Fruit fly (Drosophila melanogaster) whole organism, embryonic: ENCODE results near the gene CG8149.

Experiments used
- Antp ChIP-seq: fragments of 200-800 bp; sonication (Bioruptor generic); optimal IDR thresholded peaks from 3 replicates; lab custom pipeline; 2016; ENCODE audit warnings: missing biosample characterization, missing genetic modification characterization
- BtbVII ChIP-seq: fragments of 200-800 bp; sonication (Bioruptor generic); optimal IDR thresholded peaks from 3 replicates; lab custom pipeline; 2017; ENCODE audit warnings: missing biosample characterization, mild to moderate bottlenecking, missing genetic modification characterization
- CG10147 ChIP-seq: fragments of 200-800 bp; sonication (Bioruptor generic); optimal IDR thresholded peaks from 2 replicates; lab custom pipeline; 2019; ENCODE audit warnings: missing biosample characterization, mild to moderate bottlenecking, missing genetic modification characterization, moderate library complexity
- CG10565 ChIP-seq: fragments of 200-800 bp; sonication (Bioruptor generic); optimal IDR thresholded peaks from 3 replicates; lab custom pipeline; 2016; ENCODE audit warnings: missing biosample characterization, mild to moderate bottlenecking, missing genetic modification characterization
- CG10654 ChIP-seq: fragments of 200-800 bp; sonication (Bioruptor generic); optimal IDR thresholded peaks from 2 replicates; lab custom pipeline; 2016; ENCODE audit warnings: missing biosample characterization, missing genetic modification characterization
- CG14965 ChIP-seq: fragments of 200-800 bp; sonication (Bioruptor generic); optimal IDR thresholded peaks from 2 replicates; lab custom pipeline; 2016; ENCODE audit warnings: missing biosample characterization, missing genetic modification characterization, borderline replicate concordance
- CG15601 ChIP-seq: fragments of 200-800 bp; sonication (Bioruptor generic); optimal IDR thresholded peaks from 3 replicates; lab custom pipeline; 2019; ENCODE audit warnings: missing biosample characterization, mild to moderate bottlenecking, missing genetic modification characterization, moderate library complexity
- CG1832 ChIP-seq: fragments of 200-800 bp; sonication (Bioruptor generic); optimal IDR thresholded peaks from 2 replicates; lab custom pipeline; 2017; ENCODE audit warnings: missing biosample characterization, mild to moderate bottlenecking, missing genetic modification characterization, inconsistent platforms
- CG18764 ChIP-seq: fragments of 200-800 bp; sonication (Bioruptor generic); optimal IDR thresholded peaks from 3 replicates; lab custom pipeline; 2016; ENCODE audit warnings: missing biosample characterization, missing genetic modification characterization
- CG2889 ChIP-seq: fragments of 200-800 bp; sonication (Bioruptor generic); IDR thresholded peaks from 3 replicates; pipeline ENCODE4 v1.3.6; 2022; ENCODE audit warnings: missing biosample characterization, missing genetic modification characterization
- CG3065 ChIP-seq: fragments of 200-800 bp; sonication (Bioruptor generic); optimal IDR thresholded peaks from 2 replicates; lab custom pipeline; 2016; ENCODE audit warnings: missing biosample characterization, missing genetic modification characterization
- CG31388 ChIP-seq: fragments of 200-800 bp; sonication (Bioruptor generic); optimal IDR thresholded peaks from 2 replicates; lab custom pipeline; 2016; ENCODE audit warnings: missing biosample characterization, missing genetic modification characterization
- CG3407 ChIP-seq: fragments of 200-800 bp; sonication (Bioruptor generic); optimal IDR thresholded peaks from 2 replicates; lab custom pipeline; 2018; ENCODE audit warnings: missing biosample characterization, mild to moderate bottlenecking, missing genetic modification characterization
- CG42726 ChIP-seq: fragments of 200-800 bp; sonication (Bioruptor generic); IDR thresholded peaks from 2 replicates; pipeline ENCODE4 v1.3.6; 2022; ENCODE audit warnings: missing biosample characterization, missing genetic modification characterization; ENCODE audit not compliant: partially characterized antibody
- CG4282 ChIP-seq: fragments of 200-800 bp; sonication (Bioruptor generic); optimal IDR thresholded peaks from 2 replicates; lab custom pipeline; 2016; ENCODE audit warnings: missing biosample characterization, missing genetic modification characterization
- CG4424 ChIP-seq: fragments of 200-800 bp; sonication (Bioruptor generic); optimal IDR thresholded peaks from 3 replicates; lab custom pipeline; 2016; ENCODE audit warnings: missing biosample characterization, missing genetic modification characterization
- CG4730 ChIP-seq: fragments of 200-800 bp; sonication (Bioruptor generic); IDR thresholded peaks from 2 replicates; pipeline ENCODE4 v1.3.6; 2022; ENCODE audit warnings: missing biosample characterization, missing genetic modification characterization
- CG5245 ChIP-seq: fragments of 200-800 bp; sonication (Bioruptor generic); optimal IDR thresholded peaks from 3 replicates; lab custom pipeline; 2016; ENCODE audit warnings: missing biosample characterization, missing genetic modification characterization
- CG5953 ChIP-seq: fragments of 200-800 bp; sonication (Bioruptor generic); IDR thresholded peaks from 2 replicates; pipeline ENCODE4 v1.3.6; 2022; ENCODE audit warnings: missing biosample characterization, missing genetic modification characterization
- CG6689 ChIP-seq: fragments of 200-800 bp; sonication (Bioruptor generic); IDR thresholded peaks from 2 replicates; pipeline ENCODE4 v1.3.6; 2022; ENCODE audit warnings: missing biosample characterization, missing genetic modification characterization
- CG7556 ChIP-seq: fragments of 200-800 bp; sonication (Bioruptor generic); optimal IDR thresholded peaks from 2 replicates; lab custom pipeline; 2017; ENCODE audit warnings: missing biosample characterization, mild to moderate bottlenecking, missing genetic modification characterization
- CG7987 ChIP-seq: fragments of 200-800 bp; sonication (Bioruptor generic); optimal IDR thresholded peaks from 2 replicates; lab custom pipeline; 2018; ENCODE audit warnings: missing biosample characterization, mild to moderate bottlenecking, missing genetic modification characterization, moderate library complexity
- CG8290 ChIP-seq, 3 experiments: fragments of 200-800 bp; sonication (Bioruptor generic); optimal IDR thresholded peaks; 2 replicates each; lab custom pipeline; 2016 to 2019; ENCODE audit warnings: missing biosample characterization in 3 of 3, missing genetic modification characterization in 3 of 3, mild to moderate bottlenecking in 2 of 3, moderate library complexity in 1 of 3
- CG9797 ChIP-seq: fragments of 200-800 bp; sonication (Bioruptor generic); optimal IDR thresholded peaks from 3 replicates; lab custom pipeline; 2018; ENCODE audit warnings: missing biosample characterization, mild to moderate bottlenecking, missing genetic modification characterization
- Hey ChIP-seq: fragments of 200-800 bp; sonication (Bioruptor generic); optimal IDR thresholded peaks from 3 replicates; lab custom pipeline; 2018; ENCODE audit warnings: missing biosample characterization, mild to moderate bottlenecking, missing genetic modification characterization
- Nf-YC ChIP-seq: fragments of 200-800 bp; optimal IDR thresholded peaks from 3 replicates; lab custom pipeline; 2019; ENCODE audit warnings: missing biosample characterization, mild to moderate bottlenecking, missing genetic modification characterization, moderate library complexity
- Rx ChIP-seq: fragments of 200-800 bp; sonication (Bioruptor generic); IDR thresholded peaks from 2 replicates; pipeline ENCODE4 v1.3.6; 2022; ENCODE audit warnings: missing biosample characterization, missing genetic modification characterization
- Scr ChIP-seq: fragments of 200-800 bp; sonication (Bioruptor generic); IDR thresholded peaks from 2 replicates; pipeline ENCODE4 v1.3.6; 2022; ENCODE audit warnings: missing biosample characterization, missing genetic modification characterization; ENCODE audit not compliant: partially characterized antibody
- Sox102F ChIP-seq: fragments of 200-800 bp; sonication (Bioruptor generic); optimal IDR thresholded peaks from 2 replicates; lab custom pipeline; 2018; ENCODE audit warnings: missing biosample characterization, mild to moderate bottlenecking, missing genetic modification characterization, moderate library complexity
- al ChIP-seq: fragments of 200-800 bp; sonication (Bioruptor generic); IDR thresholded peaks from 2 replicates; pipeline ENCODE4 v1.3.6; 2022; ENCODE audit warnings: missing biosample characterization, missing genetic modification characterization
- br ChIP-seq: fragments of >200 bp; optimal IDR thresholded peaks from 2 replicates; lab custom pipeline; 2017
- cato ChIP-seq: fragments of 200-800 bp; sonication (Bioruptor generic); optimal IDR thresholded peaks from 2 replicates; lab custom pipeline; 2016; ENCODE audit warnings: missing biosample characterization, missing genetic modification characterization, borderline replicate concordance
- cg ChIP-seq: fragments of 200-800 bp; sonication (Bioruptor generic); optimal IDR thresholded peaks from 3 replicates; lab custom pipeline; 2019; ENCODE audit warnings: missing biosample characterization, mild to moderate bottlenecking, missing genetic modification characterization, moderate library complexity
- dmrt11E ChIP-seq: fragments of 200-800 bp; sonication (Bioruptor generic); optimal IDR thresholded peaks from 3 replicates; lab custom pipeline; 2018; ENCODE audit warnings: missing biosample characterization, mild to moderate bottlenecking, missing genetic modification characterization, moderate library complexity
- fru ChIP-seq: fragments of >200 bp; optimal IDR thresholded peaks from 2 replicates; lab custom pipeline; 2017
- gem ChIP-seq: fragments of 200-800 bp; sonication (Bioruptor generic); optimal IDR thresholded peaks from 2 replicates; lab custom pipeline; 2019; ENCODE audit warnings: missing biosample characterization, mild to moderate bottlenecking, missing genetic modification characterization, moderate library complexity
- her ChIP-seq: fragments of 200-800 bp; sonication (Bioruptor generic); optimal IDR thresholded peaks from 2 replicates; lab custom pipeline; 2016; ENCODE audit warnings: missing biosample characterization, missing genetic modification characterization
- hth ChIP-seq: fragments of >200 bp; optimal IDR thresholded peaks from 2 replicates; lab custom pipeline; 2017; ENCODE audit warnings: inconsistent platforms
- kah ChIP-seq: fragments of 200-800 bp; sonication (Bioruptor generic); optimal IDR thresholded peaks from 2 replicates; lab custom pipeline; 2018; ENCODE audit warnings: missing biosample characterization, mild to moderate bottlenecking, missing genetic modification characterization
- lilli ChIP-seq: fragments of 200-800 bp; sonication (Bioruptor generic); optimal IDR thresholded peaks from 3 replicates; lab custom pipeline; 2016; ENCODE audit warnings: missing biosample characterization, missing genetic modification characterization
- lola ChIP-seq, 3 experiments: fragments of >200 bp in 2 of 3; fragments of 200-800 bp in 1 of 3; sonication (Bioruptor generic) in 1 of 3; optimal IDR thresholded peaks; 2 replicates each; lab custom pipeline; 2017 to 2019; ENCODE audit warnings: missing biosample characterization in 3 of 3, missing genetic modification characterization in 3 of 3, mild to moderate bottlenecking in 1 of 3, moderate library complexity in 1 of 3
- luna ChIP-seq: fragments of 200-800 bp; sonication (Bioruptor generic); optimal IDR thresholded peaks from 2 replicates; lab custom pipeline; 2016; ENCODE audit warnings: missing biosample characterization, missing genetic modification characterization
- pita ChIP-seq: fragments of 200-800 bp; sonication (Bioruptor generic); optimal IDR thresholded peaks from 2 replicates; lab custom pipeline; 2017; ENCODE audit warnings: missing biosample characterization, mild to moderate bottlenecking, missing genetic modification characterization
- schlank ChIP-seq: fragments of 200-800 bp; sonication (Bioruptor generic); optimal IDR thresholded peaks from 2 replicates; lab custom pipeline; 2018; ENCODE audit warnings: missing biosample characterization, mild to moderate bottlenecking, missing genetic modification characterization
- sisA ChIP-seq: fragments of 200-800 bp; sonication (Bioruptor generic); IDR thresholded peaks from 2 replicates; pipeline ENCODE4 v1.3.6; 2022; ENCODE audit warnings: missing biosample characterization, missing genetic modification characterization
- sob ChIP-seq: fragments of 200-800 bp; sonication (Bioruptor generic); IDR thresholded peaks from 2 replicates; pipeline ENCODE4 v1.3.6; 2022; ENCODE audit warnings: missing biosample characterization, missing genetic modification characterization
- toy ChIP-seq: fragments of 200-800 bp; sonication (Bioruptor generic); IDR thresholded peaks from 2 replicates; pipeline ENCODE4 v1.3.6; 2022; ENCODE audit warnings: missing biosample characterization, missing genetic modification characterization
- trh ChIP-seq: fragments of 200-800 bp; sonication (Bioruptor generic); optimal IDR thresholded peaks from 2 replicates; lab custom pipeline; 2016; ENCODE audit warnings: missing biosample characterization, missing genetic modification characterization
- vnd ChIP-seq: fragments of 200-800 bp; sonication (Bioruptor generic); IDR thresholded peaks from 3 replicates; pipeline ENCODE4 v1.3.6; 2022; ENCODE audit warnings: missing biosample characterization, missing genetic modification characterization; ENCODE audit not compliant: partially characterized antibody

Gene CG8149

DNA sequence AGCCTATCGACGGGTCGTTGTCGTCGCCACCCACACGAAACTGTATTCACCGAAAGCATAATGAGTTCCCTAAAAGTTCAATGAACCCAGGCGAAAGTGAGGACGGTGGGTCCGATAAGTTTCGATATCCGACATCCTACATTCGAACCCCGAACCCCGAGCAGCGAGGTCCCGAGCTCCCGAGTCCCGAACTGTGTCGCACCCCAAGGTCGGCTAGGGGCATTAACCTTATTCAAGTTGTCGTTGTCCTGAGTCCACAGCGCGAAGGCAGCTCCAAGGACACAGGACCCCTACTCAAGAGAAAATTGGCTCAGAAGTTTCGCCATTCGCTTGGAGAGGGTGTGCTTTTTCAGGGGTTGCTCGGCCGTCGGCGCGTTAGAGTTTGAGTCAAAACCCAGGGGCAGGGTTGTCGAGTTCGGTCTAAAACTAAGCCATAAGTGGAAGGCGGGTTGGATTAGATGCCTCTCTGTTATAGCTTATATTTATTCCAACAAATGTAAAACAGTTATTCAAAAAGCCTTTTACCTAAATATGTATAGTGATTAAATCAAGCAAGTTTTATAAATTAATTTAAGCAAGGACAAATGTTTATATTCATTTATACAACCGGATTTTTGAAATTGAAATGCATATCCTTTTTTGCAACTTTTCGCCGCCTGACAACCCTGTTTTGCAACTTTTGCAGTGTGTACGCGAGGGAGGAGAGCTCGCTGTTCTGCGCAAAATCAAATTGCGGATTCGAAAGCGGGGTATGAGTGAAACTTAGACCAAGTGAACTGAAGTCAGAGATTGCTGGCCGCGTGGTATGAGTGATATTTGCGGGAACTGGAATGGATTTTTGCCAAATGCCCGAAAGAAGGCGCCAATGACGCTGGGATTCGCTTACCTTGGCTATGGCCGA is 44.8 kb upstream of the CG8149 start (continued):
- TF ChIP-seq Scr (GFP tag; lab: Robert Waterston, UW): no peak
- no peak for TF ChIP-seq Hey
- no peak for TF ChIP-seq CG10565
- no peak for TF ChIP-seq br (lab: Kevin White, UChicago)
- no peak for TF ChIP-seq dmrt11E (tag; lab: Kevin White, UChicago)
- no peak for TF ChIP-seq CG5245 (GFP tag; lab: Kevin White, UChicago)
- peak; percentile 46 for TF ChIP-seq schlank (tag; lab: Kevin White, UChicago)
- 0 out of 2 replicates have a peak, but pooled peaks have one; percentile 27 for TF ChIP-seq al
- TF ChIP-seq trh (GFP tag; lab: Kevin White, UChicago): no peak
- peak; percentile 55 for TF ChIP-seq Sox102F (GFP tag; lab: Kevin White, UChicago)
- no peak for TF ChIP-seq sob (GFP tag; lab: Robert Waterston, UW)
- no peak for TF ChIP-seq luna (GFP tag; lab: Kevin White, UChicago)
- TF ChIP-seq CG6689 (GFP tag; lab: Robert Waterston, UW): peak; percentile 51; the same call in 1 of the 2 replicates
- TF ChIP-seq vnd: no peak
- TF ChIP-seq CG14965 (GFP tag; lab: Kevin White, UChicago): no peak
- TF ChIP-seq BtbVII (GFP tag; lab: Kevin White, UChicago): peak; percentile 73
- TF ChIP-seq CG1832 (GFP tag; lab: Kevin White, UChicago): no peak
- TF ChIP-seq CG5953: no peak
- peak; percentile 51 for TF ChIP-seq Antp (GFP tag; lab: Kevin White, UChicago)
- TF ChIP-seq Nf-YC (tag; lab: Kevin White, UChicago): peak; percentile 84
- peak; percentile 53 for TF ChIP-seq CG15601
- TF ChIP-seq CG4730 (GFP tag; lab: Robert Waterston, UW): peak; percentile 43; the same call in 1 of the 2 replicates
- TF ChIP-seq CG9797 (GFP tag; lab: Kevin White, UChicago): no peak
- no peak for TF ChIP-seq lola (GFP tag; optimal IDR thresholded peaks at IDR 0.05; lab: Kevin White, UChicago)
- TF ChIP-seq fru (lab: Kevin White, UChicago): no peak
- peak; percentile 35 for TF ChIP-seq CG10654 (GFP tag; lab: Kevin White, UChicago)
- TF ChIP-seq CG2889 (GFP tag; lab: Robert Waterston, UW): no peak
- TF ChIP-seq toy: no peak
- no peak for TF ChIP-seq CG8290 (GFP tag; optimal IDR thresholded peaks at IDR 0.05; lab: Kevin White, UChicago)
- peak in 1 of 2 experiments; percentile 42 for TF ChIP-seq CG8290 (tag; optimal IDR thresholded peaks at IDR 0.05; lab: Kevin White, UChicago)
- TF ChIP-seq hth (lab: Kevin White, UChicago): no peak
- no peak for TF ChIP-seq cg
- TF ChIP-seq sisA (GFP tag; lab: Robert Waterston, UW): peak; percentile 50; the same call in 1 of the 2 replicates
- TF ChIP-seq CG42726: no peak
- TF ChIP-seq pita: no peak
- TF ChIP-seq CG10147: peak; percentile 84
- TF ChIP-seq CG4282 (GFP tag; lab: Kevin White, UChicago): no peak
- no peak for TF ChIP-seq cato (GFP tag; lab: Kevin White, UChicago)
- TF ChIP-seq CG7987 (GFP tag; lab: Kevin White, UChicago): peak; percentile 1
- TF ChIP-seq Rx (GFP tag; lab: Robert Waterston, UW): no peak
- peak; percentile 1 for TF ChIP-seq CG18764 (GFP tag; lab: Kevin White, UChicago)
- no peak for TF ChIP-seq CG31388
- peak; percentile 28 for TF ChIP-seq kah (GFP tag; lab: Kevin White, UChicago)
- TF ChIP-seq gem (tag; lab: Kevin White, UChicago): peak; percentile 81
- peak; percentile 92 for TF ChIP-seq CG7556 (GFP tag; lab: Kevin White, UChicago)
- TF ChIP-seq CG3407 (GFP tag; lab: Kevin White, UChicago): peak; percentile 14
- TF ChIP-seq CG3065 (GFP tag; lab: Kevin White, UChicago): no peak
- TF ChIP-seq lilli: peak; percentile 74
- TF ChIP-seq CG4424 (GFP tag; lab: Kevin White, UChicago): peak; percentile 31
- TF ChIP-seq her (GFP tag; lab: Kevin White, UChicago): peak; percentile 15
